Fruit fly (Drosophila melanogaster): ENCODE results near the gene CG33687.
A peak's percentile ranks its signal among the peaks of the same experiment; 100 is the strongest.

DNA sequence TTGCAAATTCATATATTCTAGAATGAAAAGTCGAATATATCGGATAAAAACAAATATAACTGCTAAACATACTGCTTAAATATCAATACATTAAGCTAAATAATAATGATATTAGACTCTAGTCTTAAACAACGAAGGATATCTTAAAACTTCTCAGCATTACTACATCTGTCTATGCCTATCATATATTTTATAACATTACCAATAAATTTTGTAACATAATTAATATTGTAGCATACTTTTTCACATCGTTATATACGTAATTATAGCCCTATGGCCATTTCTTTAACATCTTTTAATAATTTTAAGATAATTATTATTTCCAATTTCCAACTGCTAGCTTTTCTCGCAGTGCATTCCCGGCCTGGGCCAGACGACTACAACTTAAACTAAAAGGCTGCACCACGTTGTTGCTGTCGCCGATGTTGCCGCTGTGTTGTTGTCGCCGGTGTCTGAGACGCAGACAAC lies 24.8 kb upstream of the CG33687 start:
- TF ChIP-seq psq (GFP tag; optimal IDR thresholded peaks at IDR 0.05), result peak; percentile 71
- peak; percentile 10 for TF ChIP-seq woc (GFP tag; optimal IDR thresholded peaks at IDR 0.05)
- no peak for TF ChIP-seq N (GFP tag; optimal IDR thresholded peaks at IDR 0.05)
- TF ChIP-seq pan (optimal IDR thresholded peaks at IDR 0.05), result no peak
- peak; percentile 77 for TF ChIP-seq rgr (GFP tag; optimal IDR thresholded peaks at IDR 0.05)
- TF ChIP-seq GATAd (GFP tag; optimal IDR thresholded peaks at IDR 0.05), result no peak
- TF ChIP-seq Abd-B (GFP tag; optimal IDR thresholded peaks at IDR 0.05), result no peak
- no peak for TF ChIP-seq usp (GFP tag; optimal IDR thresholded peaks at IDR 0.05)
- TF ChIP-seq jim (GFP tag; optimal IDR thresholded peaks at IDR 0.05), result no peak
- no peak for TF ChIP-seq Hr83 (GFP tag; optimal IDR thresholded peaks at IDR 0.05; ENCODE audit: poor library complexity, severe bottlenecking)
- no peak for TF ChIP-seq Vsx2 (GFP tag; optimal IDR thresholded peaks at IDR 0.05; ENCODE audit: partially characterized antibody)
- TF ChIP-seq Rel (GFP tag; optimal IDR thresholded peaks at IDR 0.05), result peak; percentile 19
- TF ChIP-seq Rel (tag; optimal IDR thresholded peaks at IDR 0.05), result no peak
- TF ChIP-seq fru (GFP tag; optimal IDR thresholded peaks at IDR 0.05), result peak; percentile 63
- no peak for TF ChIP-seq CrebA (GFP tag; optimal IDR thresholded peaks at IDR 0.05; ENCODE audit: borderline replicate concordance)
